Fruit fly (Drosophila melanogaster) whole organism, embryonic: ENCODE results near the gene CG32983.
A peak's percentile ranks its signal among the peaks of the same experiment; 100 is the strongest.

Experiments used
- Ada2b ChIP-seq: fragments of 200-800 bp; sonication (Bioruptor generic); IDR thresholded peaks from 2 replicates; pipeline ENCODE4 v1.3.6; 2022; ENCODE audit warnings: missing biosample characterization, missing genetic modification characterization
- Adf1 ChIP-seq: fragments of 200-800 bp; sonication (Bioruptor generic); IDR thresholded peaks from 2 replicates; pipeline ENCODE4 v1.3.6; 2022; ENCODE audit warnings: missing biosample characterization, missing genetic modification characterization
- Bgb ChIP-seq: fragments of 200-800 bp; sonication (Bioruptor generic); IDR thresholded peaks from 2 replicates; pipeline ENCODE4 v1.3.6; 2022; ENCODE audit warnings: missing biosample characterization, missing genetic modification characterization; ENCODE audit not compliant: partially characterized antibody
- CG10321 ChIP-seq: fragments of 200-800 bp; sonication (Bioruptor generic); IDR thresholded peaks from 2 replicates; pipeline ENCODE4 v1.3.6; 2022; ENCODE audit warnings: missing biosample characterization, missing genetic modification characterization
- CG10543 ChIP-seq: fragments of 200-800 bp; sonication (Bioruptor generic); optimal IDR thresholded peaks from 3 replicates; lab custom pipeline; 2017; ENCODE audit warnings: missing biosample characterization, mild to moderate bottlenecking, missing genetic modification characterization, moderate library complexity
- CG11560 ChIP-seq: fragments of 200-800 bp; sonication (Bioruptor generic); IDR thresholded peaks from 3 replicates; pipeline ENCODE4 v1.3.6; 2022; ENCODE audit warnings: missing biosample characterization, missing genetic modification characterization
- CG12071 ChIP-seq: fragments of 200-800 bp; sonication (Bioruptor generic); optimal IDR thresholded peaks from 3 replicates; lab custom pipeline; 2018; ENCODE audit warnings: missing biosample characterization, mild to moderate bottlenecking, missing genetic modification characterization
- CG12219 ChIP-seq: fragments of 200-800 bp; sonication (Bioruptor generic); optimal IDR thresholded peaks from 3 replicates; lab custom pipeline; 2018; ENCODE audit warnings: missing biosample characterization, mild to moderate bottlenecking, missing genetic modification characterization
- CG12299 ChIP-seq: fragments of 200-800 bp; sonication (Bioruptor generic); optimal IDR thresholded peaks from 2 replicates; lab custom pipeline; 2018; ENCODE audit warnings: missing biosample characterization, mild to moderate bottlenecking, missing genetic modification characterization
- CG12659 ChIP-seq: fragments of 200-800 bp; sonication (Bioruptor generic); optimal IDR thresholded peaks from 3 replicates; lab custom pipeline; 2017; ENCODE audit warnings: mild to moderate bottlenecking, missing biosample characterization, missing genetic modification reagents, missing genetic modification characterization
- CG12744 ChIP-seq: fragments of 200-800 bp; sonication (Bioruptor generic); optimal IDR thresholded peaks from 2 replicates; lab custom pipeline; 2016; ENCODE audit warnings: missing biosample characterization, missing genetic modification characterization
- CG14014 ChIP-seq: fragments of 200-800 bp; sonication (Bioruptor generic); IDR thresholded peaks from 2 replicates; pipeline ENCODE4 v1.3.6; 2022; ENCODE audit warnings: missing biosample characterization, missing genetic modification characterization
- CG1602 ChIP-seq: fragments of 200-800 bp; sonication (Bioruptor generic); optimal IDR thresholded peaks from 3 replicates; lab custom pipeline; 2016; ENCODE audit warnings: missing biosample characterization, missing genetic modification characterization
- CG30403 ChIP-seq: fragments of 200-800 bp; sonication (Bioruptor generic); optimal IDR thresholded peaks from 3 replicates; lab custom pipeline; 2016; ENCODE audit warnings: missing biosample characterization, missing genetic modification characterization
- CG32532 ChIP-seq: fragments of 200-800 bp; sonication (Bioruptor generic); IDR thresholded peaks from 2 replicates; pipeline ENCODE4 v1.3.6; 2022; ENCODE audit warnings: missing biosample characterization, missing genetic modification characterization
- CG32772 ChIP-seq: fragments of 200-800 bp; sonication (Bioruptor generic); IDR thresholded peaks from 2 replicates; pipeline ENCODE4 v1.3.6; 2022; ENCODE audit warnings: missing biosample characterization, missing genetic modification characterization
- CG3838 ChIP-seq: fragments of 200-800 bp; sonication (Bioruptor generic); optimal IDR thresholded peaks from 3 replicates; lab custom pipeline; 2016; ENCODE audit warnings: missing biosample characterization, missing genetic modification characterization
- CG6272 ChIP-seq: fragments of 200-800 bp; sonication (Bioruptor generic); IDR thresholded peaks from 2 replicates; pipeline ENCODE4 v1.3.6; 2022; ENCODE audit warnings: missing biosample characterization, missing genetic modification characterization
- CG6689 ChIP-seq: fragments of 200-800 bp; sonication (Bioruptor generic); IDR thresholded peaks from 2 replicates; pipeline ENCODE4 v1.3.6; 2022; ENCODE audit warnings: missing biosample characterization, missing genetic modification characterization
- CG8388 ChIP-seq: fragments of 200-800 bp; sonication (Bioruptor generic); optimal IDR thresholded peaks from 2 replicates; lab custom pipeline; 2019; ENCODE audit warnings: missing biosample characterization, mild to moderate bottlenecking, missing genetic modification characterization, moderate library complexity
- CG8944 ChIP-seq: fragments of 200-800 bp; sonication (Bioruptor generic); optimal IDR thresholded peaks from 3 replicates; lab custom pipeline; 2016; ENCODE audit warnings: missing biosample characterization, missing genetic modification characterization
- Dbx ChIP-seq: fragments of 200-800 bp; sonication (Bioruptor generic); IDR thresholded peaks from 3 replicates; pipeline ENCODE4 v1.3.6; 2022; ENCODE audit warnings: missing biosample characterization, missing genetic modification characterization
- HLH4C ChIP-seq: fragments of 200-800 bp; sonication (Bioruptor generic); IDR thresholded peaks from 3 replicates; pipeline ENCODE4 v1.3.6; 2022; ENCODE audit warnings: missing biosample characterization, missing genetic modification characterization; ENCODE audit not compliant: partially characterized antibody
- Jarid2 ChIP-seq: fragments of 200-800 bp; sonication (Bioruptor generic); optimal IDR thresholded peaks from 3 replicates; lab custom pipeline; 2017; ENCODE audit warnings: mild to moderate bottlenecking, missing biosample characterization, missing genetic modification reagents, missing genetic modification characterization
- Lhr ChIP-seq: fragments of 200-800 bp; sonication (Bioruptor generic); optimal IDR thresholded peaks from 3 replicates; lab custom pipeline; 2017; ENCODE audit warnings: mild to moderate bottlenecking, missing biosample characterization, missing genetic modification reagents, missing genetic modification characterization
- Neu2 ChIP-seq: fragments of 200-800 bp; sonication (Bioruptor generic); optimal IDR thresholded peaks from 3 replicates; lab custom pipeline; 2016; ENCODE audit warnings: missing biosample characterization, missing genetic modification characterization, borderline replicate concordance
- Oli ChIP-seq: fragments of 200-800 bp; sonication (Bioruptor generic); optimal IDR thresholded peaks from 2 replicates; lab custom pipeline; 2018; ENCODE audit warnings: missing biosample characterization, mild to moderate bottlenecking, missing genetic modification characterization, moderate library complexity
- Sox100B ChIP-seq: fragments of 200-800 bp; sonication (Bioruptor generic); optimal IDR thresholded peaks from 3 replicates; lab custom pipeline; 2018; ENCODE audit warnings: missing biosample characterization, mild to moderate bottlenecking, missing genetic modification characterization
- Sry-β ChIP-seq: fragments of 200-800 bp; sonication (Bioruptor generic); optimal IDR thresholded peaks from 2 replicates; lab custom pipeline; 2018; ENCODE audit warnings: missing biosample characterization, mild to moderate bottlenecking, missing genetic modification characterization, moderate library complexity
- Taf1 ChIP-seq: fragments of 200-800 bp; sonication (Bioruptor generic); IDR thresholded peaks from 2 replicates; pipeline ENCODE4 v1.3.6; 2022; ENCODE audit warnings: missing biosample characterization, missing genetic modification characterization
- Vsx1 ChIP-seq: fragments of 200-800 bp; sonication (Bioruptor generic); optimal IDR thresholded peaks from 2 replicates; lab custom pipeline; 2017; ENCODE audit warnings: missing biosample characterization, mild to moderate bottlenecking, missing genetic modification characterization, missing genetic modification reagents
- YL-1 ChIP-seq: fragments of 200-800 bp; sonication (Bioruptor generic); optimal IDR thresholded peaks from 3 replicates; lab custom pipeline; 2017; ENCODE audit warnings: missing biosample characterization, mild to moderate bottlenecking, missing genetic modification characterization
- amos ChIP-seq: fragments of 200-800 bp; sonication (Bioruptor generic); IDR thresholded peaks from 2 replicates; pipeline ENCODE4 v1.3.6; 2022; ENCODE audit warnings: missing biosample characterization, missing genetic modification characterization; ENCODE audit not compliant: partially characterized antibody
- bowl ChIP-seq: fragments of 200-800 bp; sonication (Bioruptor generic); IDR thresholded peaks from 2 replicates; pipeline ENCODE4 v1.3.6; 2022; ENCODE audit warnings: missing biosample characterization, missing genetic modification characterization
- br ChIP-seq: fragments of >200 bp; optimal IDR thresholded peaks from 2 replicates; lab custom pipeline; 2017
- crol ChIP-seq: fragments of 200-800 bp; sonication (Bioruptor generic); IDR thresholded peaks from 2 replicates; pipeline ENCODE4 v1.3.6; 2022; ENCODE audit warnings: missing biosample characterization, missing genetic modification characterization
- disco-r ChIP-seq: fragments of 200-800 bp; sonication (Bioruptor generic); optimal IDR thresholded peaks from 2 replicates; lab custom pipeline; 2016; ENCODE audit warnings: missing biosample characterization, missing genetic modification characterization
- dmrt99B ChIP-seq: fragments of 200-800 bp; sonication (Bioruptor generic); optimal IDR thresholded peaks from 2 replicates; lab custom pipeline; 2018; ENCODE audit warnings: missing biosample characterization, mild to moderate bottlenecking, missing genetic modification characterization, moderate library complexity
- eyg ChIP-seq: fragments of 200-800 bp; sonication (Bioruptor generic); optimal IDR thresholded peaks from 3 replicates; lab custom pipeline; 2016; ENCODE audit warnings: missing biosample characterization, missing genetic modification characterization
- gem ChIP-seq: fragments of 200-800 bp; sonication (Bioruptor generic); optimal IDR thresholded peaks from 2 replicates; lab custom pipeline; 2019; ENCODE audit warnings: missing biosample characterization, mild to moderate bottlenecking, missing genetic modification characterization, moderate library complexity
- grau ChIP-seq: fragments of 200-800 bp; optimal IDR thresholded peaks from 3 replicates; lab custom pipeline; 2019; ENCODE audit warnings: missing biosample characterization, mild to moderate bottlenecking, missing genetic modification characterization, moderate library complexity
- ham ChIP-seq: fragments of 200-800 bp; sonication (Bioruptor generic); IDR thresholded peaks from 2 replicates; pipeline ENCODE4 v1.3.6; 2022; ENCODE audit warnings: missing biosample characterization, missing genetic modification characterization
- mld ChIP-seq: fragments of 200-800 bp; sonication (Bioruptor generic); IDR thresholded peaks from 3 replicates; pipeline ENCODE4 v1.3.6; 2022; ENCODE audit warnings: missing biosample characterization, missing genetic modification characterization; ENCODE audit not compliant: partially characterized antibody
- p53 ChIP-seq: fragments of 200-800 bp; sonication (Bioruptor generic); optimal IDR thresholded peaks from 2 replicates; lab custom pipeline; 2016; ENCODE audit warnings: missing biosample characterization, missing genetic modification characterization
- pan ChIP-seq, 4 experiments: fragments of >200 bp in 3 of 4; fragments of 200-800 bp in 1 of 4; sonication (Bioruptor generic) in 1 of 4; optimal IDR thresholded peaks in 3 of 4; IDR thresholded peaks in 1 of 4; 2 replicates each; pipeline versions ENCODE4 v1.3.6 to Lab custom; 2017 to 2022; ENCODE audit warnings: missing biosample characterization in 2 of 4, missing genetic modification characterization in 2 of 4, mixed read lengths in 1 of 4
- pb ChIP-seq: fragments of 200-800 bp; sonication (Bioruptor generic); optimal IDR thresholded peaks from 3 replicates; lab custom pipeline; 2016; ENCODE audit warnings: missing biosample characterization, missing genetic modification characterization
- pzg ChIP-seq: fragments of 200-800 bp; sonication (Bioruptor generic); optimal IDR thresholded peaks from 3 replicates; lab custom pipeline; 2018; ENCODE audit warnings: missing biosample characterization, mild to moderate bottlenecking, missing genetic modification characterization, moderate library complexity
- repo ChIP-seq: fragments of 200-800 bp; sonication (Bioruptor generic); optimal IDR thresholded peaks from 2 replicates; lab custom pipeline; 2016; ENCODE audit warnings: missing biosample characterization, missing genetic modification characterization
- sim ChIP-seq: fragments of 200-800 bp; sonication (Bioruptor generic); IDR thresholded peaks from 2 replicates; pipeline ENCODE4 v1.3.6; 2022; ENCODE audit warnings: missing biosample characterization, missing genetic modification characterization
- sug ChIP-seq: fragments of 200-800 bp; optimal IDR thresholded peaks from 2 replicates; lab custom pipeline; 2019; ENCODE audit warnings: missing biosample characterization, mild to moderate bottlenecking, missing genetic modification characterization, moderate library complexity
- twi ChIP-seq: fragments of 200-800 bp; optimal IDR thresholded peaks from 2 replicates; lab custom pipeline; 2019; ENCODE audit warnings: missing biosample characterization, mild to moderate bottlenecking, missing genetic modification characterization, moderate library complexity

CG32983 gene

dm6 chr2L:8860767-8861166 lies 4.9 kb upstream of the CG32983 start (continued):
- TF ChIP-seq grau (tag; lab: Kevin White, UChicago) (peak; percentile 62), CG12071 (GFP tag; lab: Kevin White, UChicago) (peak; percentile 36), sim (GFP tag; lab: Robert Waterston, UW) (no peak), ham (no peak), CG14014 (peak; percentile 65), Jarid2 (peak; percentile 50), Bgb (GFP tag; lab: Robert Waterston, UW) (no peak), HLH4C (no peak), Sox100B (GFP tag; lab: Kevin White, UChicago) (peak; percentile 67), br (lab: Kevin White, UChicago) (no peak), CG12744 (GFP tag; lab: Kevin White, UChicago) (no peak), Dbx (GFP tag; lab: Robert Waterston, UW) (peak; percentile 50; the same call in 1 of the 3 replicates), eyg (GFP tag; lab: Kevin White, UChicago) (no peak), CG32532 (GFP tag; lab: Robert Waterston, UW) (peak; percentile 60; the same call in 1 of the 2 replicates), CG3838 (GFP tag; lab: Kevin White, UChicago) (no peak), mld (GFP tag; lab: Robert Waterston, UW) (no peak), crol (GFP tag; lab: Robert Waterston, UW) (peak; percentile 73), pzg (GFP tag; lab: Kevin White, UChicago) (no peak), Lhr (peak; percentile 29), CG12299 (tag; lab: Kevin White, UChicago) (peak; percentile 29), CG12219 (GFP tag; lab: Kevin White, UChicago) (peak; percentile 54), twi (tag; lab: Kevin White, UChicago) (peak; percentile 45), sug (no peak), Oli (tag; lab: Kevin White, UChicago) (peak; percentile 54), amos (GFP tag; lab: Robert Waterston, UW) (no peak), Vsx1 (no peak), p53 (GFP tag; lab: Kevin White, UChicago) (no peak), Taf1 (peak; percentile 46; the same call in 1 of the 2 replicates), CG1602 (peak; percentile 44), Adf1 (GFP tag; lab: Robert Waterston, UW) (no peak), bowl (GFP tag; lab: Robert Waterston, UW) (no peak), CG6272 (GFP tag; lab: Robert Waterston, UW) (peak; percentile 68), gem (peak; percentile 74), CG30403 (peak; percentile 63), Ada2b (GFP tag; lab: Robert Waterston, UW) (peak; percentile 66), repo (GFP tag; lab: Kevin White, UChicago) (peak; percentile 27), CG8388 (GFP tag; lab: Kevin White, UChicago) (peak; percentile 57), CG12659 (GFP tag; lab: Kevin White, UChicago) (peak; percentile 35), disco-r (GFP tag; lab: Kevin White, UChicago) (no peak), CG6689 (GFP tag; lab: Robert Waterston, UW) (peak; percentile 81), Sry-β (GFP tag; lab: Kevin White, UChicago) (no peak), CG10543 (GFP tag; lab: Kevin White, UChicago) (no peak), pan (optimal IDR thresholded peaks at IDR 0.05; lab: Kevin White, UChicago) (no peak), pan (GFP tag; optimal IDR thresholded peaks at IDR 0.05 in 1 of 2, IDR thresholded peaks at IDR 0.05 in 1 of 2) (peak in 1 of 2 experiments; percentile 78), Neu2 (no peak), CG10321 (GFP tag; lab: Robert Waterston, UW) (no peak), CG11560 (peak; percentile 69), CG32772 (peak; percentile 78), pb (GFP tag; lab: Kevin White, UChicago) (peak; percentile 9), YL-1 (no peak), CG8944 (GFP tag; lab: Kevin White, UChicago) (no peak), dmrt99B (tag; lab: Kevin White, UChicago) (peak; percentile 78)
